Worm (Caenorhabditis elegans): ENCODE results near the gene F49C5.16.

- TF ChIP-seq ama-1 (optimal IDR thresholded peaks at IDR 0.05) (no peak), flt-1 (GFP tag; IDR thresholded peaks at IDR 0.05) (no peak), hmbx-1 (tag; optimal IDR thresholded peaks at IDR 0.05) (no peak), hnd-1 (tag; optimal IDR thresholded peaks at IDR 0.05) (no peak), pes-1 (GFP tag; IDR thresholded peaks at IDR 0.05) (no peak), tra-4 (tag; optimal IDR thresholded peaks at IDR 0.05) (no peak), sea-1 (GFP tag; conservative IDR thresholded peaks at IDR 0.05) (no peak), aly-1 (tag; optimal IDR thresholded peaks at IDR 0.05) (no peak), B0310.2 (tag; optimal IDR thresholded peaks at IDR 0.05) (no peak)
Observed at ce11 chrII:12518008-12518407, 29.6 kb upstream of the F49C5.16 start.

All from whole organism, early embryonic.